Worm (Caenorhabditis elegans) whole organism, late embryonic: ENCODE results near the gene H38K22.7.
A peak's percentile ranks its signal among the peaks of the same experiment; 100 is the strongest.

Experiments used
- C08G9.2 ChIP-seq: sonication (generic microtip); optimal IDR thresholded peaks from 2 replicates; lab custom pipeline; 2016; ENCODE audit warnings: mild to moderate bottlenecking, missing genetic modification characterization, moderate library complexity, missing compliant biosample characterization
- F13H6.1 ChIP-seq: sonication (generic microtip); optimal IDR thresholded peaks from 2 replicates; lab custom pipeline; 2016; ENCODE audit warnings: missing genetic modification characterization, missing compliant biosample characterization
- K02D7.2 ChIP-seq: sonication (generic microtip); optimal IDR thresholded peaks from 2 replicates; lab custom pipeline; 2017; ENCODE audit warnings: mild to moderate bottlenecking, missing genetic modification characterization, missing compliant biosample characterization
- ahr-1 ChIP-seq: sonication (generic microtip); optimal IDR thresholded peaks from 2 replicates; lab custom pipeline; 2016; ENCODE audit warnings: missing genetic modification characterization, missing compliant biosample characterization
- ceh-18 ChIP-seq: sonication (generic microtip); optimal IDR thresholded peaks from 2 replicates; lab custom pipeline; 2016; ENCODE audit warnings: missing genetic modification characterization, missing compliant biosample characterization
- ceh-19 ChIP-seq: fragments of 200-800 bp; sonication (Bioruptor generic); optimal IDR thresholded peaks from 2 replicates; lab custom pipeline; 2018; ENCODE audit warnings: mild to moderate bottlenecking, missing genetic modification characterization, missing compliant biosample characterization
- ceh-2 ChIP-seq: sonication (generic microtip); optimal IDR thresholded peaks from 2 replicates; lab custom pipeline; 2016; ENCODE audit warnings: missing genotype, missing genetic modification characterization, missing compliant biosample characterization
- ceh-34 ChIP-seq: sonication (generic microtip); optimal IDR thresholded peaks from 2 replicates; lab custom pipeline; 2016; ENCODE audit warnings: mild to moderate bottlenecking, missing genetic modification characterization, missing compliant biosample characterization
- ceh-45 ChIP-seq: fragments of 200-800 bp; sonication (Bioruptor generic); IDR thresholded peaks from 2 replicates; pipeline ENCODE4 v1.3.6; 2022; ENCODE audit warnings: missing genetic modification reagents, missing genetic modification characterization, missing compliant biosample characterization
- che-1 ChIP-seq: sonication (generic microtip); optimal IDR thresholded peaks from 2 replicates; lab custom pipeline; 2016; ENCODE audit warnings: mild to moderate bottlenecking, missing genetic modification characterization, missing compliant biosample characterization
- dmd-4 ChIP-seq: sonication (generic microtip); optimal IDR thresholded peaks from 2 replicates; lab custom pipeline; 2016; ENCODE audit warnings: borderline replicate concordance, missing genetic modification characterization, missing compliant biosample characterization
- dve-1 ChIP-seq: sonication (generic microtip); optimal IDR thresholded peaks from 2 replicates; lab custom pipeline; 2017; ENCODE audit warnings: antibody characterized with exemption, mild to moderate bottlenecking, missing genetic modification characterization, missing compliant biosample characterization
- elt-2 ChIP-seq: sonication (generic microtip); optimal IDR thresholded peaks from 2 replicates; lab custom pipeline; 2016; ENCODE audit warnings: missing genetic modification reagents, missing genetic modification characterization, missing compliant biosample characterization
- fax-1 ChIP-seq: sonication (generic microtip); optimal IDR thresholded peaks from 2 replicates; lab custom pipeline; 2016; ENCODE audit warnings: missing genotype, missing genetic modification characterization, missing compliant biosample characterization
- fkh-10 ChIP-seq: fragments of 150-350 bp; optimal IDR thresholded peaks from 2 replicates; lab custom pipeline; 2014; ENCODE audit warnings: missing biosample characterization, missing genetic modification reagents, missing genetic modification characterization
- fkh-6 ChIP-seq: sonication (generic microtip); optimal IDR thresholded peaks from 2 replicates; lab custom pipeline; 2016; ENCODE audit warnings: missing genetic modification characterization, missing compliant biosample characterization
- hlh-13 ChIP-seq: fragments of 200-800 bp; sonication (Bioruptor generic); optimal IDR thresholded peaks from 2 replicates; lab custom pipeline; 2018; ENCODE audit warnings: mild to moderate bottlenecking, missing genetic modification characterization, missing compliant biosample characterization
- hlh-30 ChIP-seq: sonication (generic microtip); optimal IDR thresholded peaks from 2 replicates; lab custom pipeline; 2017; ENCODE audit warnings: antibody characterized with exemption, missing genetic modification characterization, missing compliant biosample characterization; ENCODE audit not compliant: insufficient read depth
- hlh-8 ChIP-seq: sonication (generic microtip); optimal IDR thresholded peaks from 2 replicates; lab custom pipeline; 2016; ENCODE audit warnings: missing genotype, missing genetic modification characterization, missing compliant biosample characterization
- lin-11 ChIP-seq: fragments of 200-800 bp; sonication (Bioruptor generic); optimal IDR thresholded peaks from 2 replicates; lab custom pipeline; 2018; ENCODE audit warnings: mild to moderate bottlenecking, missing genetic modification characterization, missing compliant biosample characterization
- madf-2 ChIP-seq: sonication (generic microtip); optimal IDR thresholded peaks from 2 replicates; lab custom pipeline; 2017; ENCODE audit warnings: missing genetic modification characterization, missing compliant biosample characterization
- mec-3 ChIP-seq: sonication (generic microtip); optimal IDR thresholded peaks from 2 replicates; lab custom pipeline; 2016; ENCODE audit warnings: borderline replicate concordance, missing genetic modification characterization, missing compliant biosample characterization
- nfya-1 ChIP-seq: sonication (generic microtip); optimal IDR thresholded peaks from 2 replicates; lab custom pipeline; 2017; ENCODE audit warnings: missing genetic modification characterization, mild to moderate bottlenecking, missing compliant biosample characterization, antibody characterized with exemption, moderate library complexity
- nhr-11 ChIP-seq: fragments of 150-350 bp; optimal IDR thresholded peaks from 2 replicates; lab custom pipeline; 2014; ENCODE audit warnings: missing biosample characterization, missing genetic modification characterization
- nhr-232 ChIP-seq: sonication (generic microtip); optimal IDR thresholded peaks from 2 replicates; lab custom pipeline; 2016; ENCODE audit warnings: missing genetic modification characterization, missing compliant biosample characterization
- odd-2 ChIP-seq: sonication (generic microtip); optimal IDR thresholded peaks from 2 replicates; lab custom pipeline; 2017; ENCODE audit warnings: antibody characterized with exemption, mild to moderate bottlenecking, missing genetic modification characterization, missing compliant biosample characterization
- pat-9 ChIP-seq: fragments of 200-800 bp; sonication (Bioruptor generic); optimal IDR thresholded peaks from 2 replicates; lab custom pipeline; 2018; ENCODE audit warnings: mild to moderate bottlenecking, missing genetic modification characterization, moderate library complexity, missing compliant biosample characterization
- pha-4 ChIP-seq: fragments of 150-350 bp; optimal IDR thresholded peaks from 2 replicates; lab custom pipeline; 2018; ENCODE audit warnings: missing biosample characterization, missing genetic modification reagents, missing genetic modification characterization
- rnt-1 ChIP-seq: sonication (generic microtip); optimal IDR thresholded peaks from 2 replicates; lab custom pipeline; 2016; ENCODE audit warnings: missing genetic modification characterization, missing compliant biosample characterization
- sdc-2 ChIP-seq: sonication (generic microtip); optimal IDR thresholded peaks from 2 replicates; lab custom pipeline; 2016; ENCODE audit warnings: missing genotype, missing genetic modification characterization, missing compliant biosample characterization
- sox-2 ChIP-seq: fragments of 200-800 bp; sonication (Bioruptor generic); IDR thresholded peaks from 2 replicates; pipeline ENCODE4 v1.3.6; 2022; ENCODE audit warnings: missing genetic modification reagents, missing genetic modification characterization, missing compliant biosample characterization
- tbx-2 ChIP-seq: sonication (generic microtip); optimal IDR thresholded peaks from 2 replicates; lab custom pipeline; 2016; ENCODE audit warnings: missing genetic modification characterization, missing compliant biosample characterization
- tbx-7 ChIP-seq: sonication (generic microtip); optimal IDR thresholded peaks from 2 replicates; lab custom pipeline; 2016; ENCODE audit warnings: missing genotype, missing genetic modification characterization, missing compliant biosample characterization
- unc-42 ChIP-seq: sonication (generic microtip); optimal IDR thresholded peaks from 2 replicates; lab custom pipeline; 2016; ENCODE audit warnings: missing genotype, missing genetic modification characterization, missing compliant biosample characterization
- unc-55 ChIP-seq: sonication (generic microtip); optimal IDR thresholded peaks from 2 replicates; lab custom pipeline; 2017; ENCODE audit warnings: missing biosample characterization, missing genetic modification reagents, missing genetic modification characterization
- zip-5 ChIP-seq: sonication (generic microtip); optimal IDR thresholded peaks from 2 replicates; lab custom pipeline; 2016; ENCODE audit warnings: missing genetic modification characterization, missing compliant biosample characterization

The H38K22.7 gene

DNA sequence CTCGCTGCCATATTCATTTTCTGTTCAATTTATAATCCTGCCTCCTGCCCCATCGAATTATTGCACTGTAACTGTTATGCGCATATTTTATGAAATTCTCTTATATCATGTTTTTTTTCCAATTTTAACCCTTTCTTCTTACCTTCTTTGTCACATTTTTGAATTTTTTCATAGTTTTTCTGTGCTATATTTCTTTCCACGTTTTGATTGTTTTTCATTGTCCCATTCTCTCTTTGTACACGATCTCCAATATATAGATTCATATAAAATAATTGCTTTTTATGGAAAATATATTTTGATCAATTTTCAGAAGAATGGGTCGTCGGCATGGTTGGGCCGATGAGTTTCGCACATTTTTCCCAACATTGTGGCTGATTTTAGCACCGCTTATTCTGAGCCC, 28.3 kb downstream of the H38K22.7 start, which contains the start of gene B0285.6:
Gene B0285.6 (plus strand): TSS at position 301 of the 400 bp plus-strand sequence.
- TF ChIP-seq mec-3 (tag; lab: Kevin White, UChicago) (no peak), ahr-1 (tag; lab: Kevin White, UChicago) (no peak), ceh-34 (tag; lab: Kevin White, UChicago) (no peak), K02D7.2 (tag; lab: Kevin White, UChicago) (no peak), elt-2 (no peak), F13H6.1 (tag; lab: Kevin White, UChicago) (no peak), unc-42 (tag; lab: Kevin White, UChicago) (no peak), zip-5 (tag; lab: Kevin White, UChicago) (no peak), sdc-2 (tag; lab: Kevin White, UChicago) (no peak), odd-2 (no peak), fax-1 (tag; lab: Kevin White, UChicago) (no peak), fkh-10 (GFP tag; lab: Kevin White, UChicago) (no peak), nhr-232 (no peak), ceh-19 (GFP tag; lab: Kevin White, UChicago) (no peak), unc-55 (GFP tag; lab: Kevin White, UChicago) (no peak), tbx-7 (tag; lab: Kevin White, UChicago) (no peak)

DNA sequence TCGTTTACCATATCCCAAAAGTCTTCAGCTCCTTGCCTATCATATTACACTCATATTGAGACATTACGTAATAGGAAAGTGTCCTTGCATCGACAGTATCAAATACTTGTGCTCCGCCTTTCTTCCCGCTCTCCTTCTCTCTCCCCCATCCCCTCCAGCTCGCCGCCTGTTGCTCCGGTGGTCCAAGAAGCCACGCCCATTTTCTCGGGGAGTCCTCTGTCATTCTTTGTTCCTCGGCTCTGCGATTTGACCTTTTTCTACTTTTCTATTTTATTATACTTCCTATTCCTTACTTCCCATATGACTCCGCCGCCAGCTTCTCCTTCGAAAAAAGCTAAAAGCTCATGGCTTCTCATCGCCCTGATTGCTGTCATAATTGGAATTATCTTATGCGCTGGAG, 34.9 kb downstream of the H38K22.7 start, which contains the start of gene mnp-1:
Gene mnp-1 (plus strand): TSS at position 211 of the 400 bp plus-strand sequence.
- TF ChIP-seq K02D7.2 (tag; lab: Kevin White, UChicago) = no peak
- no peak for TF ChIP-seq C08G9.2
- TF ChIP-seq ceh-2 (tag; lab: Kevin White, UChicago) = no peak
- TF ChIP-seq tbx-7 (tag; lab: Kevin White, UChicago) = no peak
- no peak for TF ChIP-seq dve-1 (tag; lab: Kevin White, UChicago)
- TF ChIP-seq hlh-30 = no peak

DNA sequence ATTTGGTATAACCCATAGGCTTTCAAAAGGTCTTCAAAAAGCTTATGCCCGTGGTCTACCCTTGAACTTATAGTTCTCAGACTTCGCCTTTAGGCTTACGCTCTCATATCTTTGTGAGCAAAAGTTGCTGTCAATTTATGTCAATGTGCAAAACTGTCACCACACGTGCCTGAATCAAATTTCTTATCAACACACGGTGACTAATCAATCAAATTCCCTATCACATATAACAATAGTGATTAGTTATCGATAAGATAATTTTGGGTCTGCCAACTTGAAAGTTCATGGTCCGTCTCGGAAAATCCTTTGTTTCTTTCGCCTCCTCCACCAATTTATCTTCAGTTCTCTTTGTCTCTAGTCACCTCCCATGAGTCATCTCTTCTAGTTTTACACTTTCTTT, 35.9 kb downstream of the H38K22.7 start:
- peak; percentile 63 for TF ChIP-seq unc-55 (GFP tag; lab: Kevin White, UChicago)
- no peak for TF ChIP-seq lin-11
- no peak for TF ChIP-seq che-1 (tag; lab: Kevin White, UChicago)
- TF ChIP-seq pat-9 (tag; lab: Kevin White, UChicago) = no peak
- TF ChIP-seq elt-2 = peak; percentile 93
- no peak for TF ChIP-seq ceh-45 (GFP tag; lab: Robert Waterston, UW)
- TF ChIP-seq tbx-2 (tag; lab: Kevin White, UChicago) = no peak

DNA sequence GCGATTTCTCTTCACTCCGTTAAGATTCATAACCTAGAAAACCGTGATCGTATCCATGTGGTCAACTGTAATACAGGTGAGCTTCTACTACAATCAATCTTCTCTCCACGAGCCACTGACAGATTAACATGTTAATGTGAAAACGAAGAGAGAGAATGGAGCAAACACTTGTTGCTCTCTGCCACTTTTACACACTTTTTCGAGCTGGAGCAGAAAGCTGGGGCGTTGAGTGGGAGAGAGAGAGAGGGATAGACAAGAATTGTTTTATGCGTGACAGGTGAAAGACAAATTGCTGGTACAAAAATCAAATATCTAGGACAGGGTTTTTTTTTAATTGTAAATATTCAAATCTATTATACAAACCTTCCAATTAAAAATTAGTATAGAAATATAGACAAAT, 36.8 kb downstream of the H38K22.7 start:
- TF ChIP-seq ceh-18 (tag; lab: Kevin White, UChicago) (peak; percentile 14), hlh-13 (no peak), mec-3 (tag; lab: Kevin White, UChicago) (no peak), pat-9 (tag; lab: Kevin White, UChicago) (peak; percentile 30), nfya-1 (peak; percentile 22), unc-55 (GFP tag; lab: Kevin White, UChicago) (peak; percentile 93), fkh-6 (tag; lab: Kevin White, UChicago) (no peak), rnt-1 (tag; lab: Kevin White, UChicago) (peak; percentile 32), nhr-11 (no peak), K02D7.2 (tag; lab: Kevin White, UChicago) (no peak)
- TF ChIP-seq, all 69 proteins: peak for 5

DNA sequence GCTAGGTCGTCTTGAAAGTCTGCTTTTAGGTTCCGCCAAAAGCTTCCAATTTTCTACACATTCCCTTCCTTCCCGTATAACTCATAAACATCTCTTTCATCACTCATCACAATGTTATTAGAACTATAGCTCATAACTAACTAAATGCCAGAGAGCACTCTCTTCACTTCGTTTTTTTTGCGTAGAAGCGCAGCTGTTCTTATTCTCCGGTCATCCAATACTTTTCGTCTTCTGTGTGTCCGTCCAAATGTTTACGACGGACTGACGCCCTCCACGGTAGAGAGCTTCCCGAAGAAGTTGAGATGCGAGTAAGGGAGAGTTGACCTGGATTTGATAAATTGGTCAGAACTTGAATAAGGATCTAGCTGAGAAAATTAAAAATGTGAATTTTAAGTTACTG, 37.7 kb downstream of the H38K22.7 start:
- TF ChIP-seq hlh-8 (tag; lab: Kevin White, UChicago) = no peak
- TF ChIP-seq pha-4 (tag; lab: Kevin White, UChicago) = no peak
- TF ChIP-seq sox-2 = no peak
- TF ChIP-seq dmd-4 (tag; lab: Kevin White, UChicago) = no peak
- TF ChIP-seq madf-2 (tag; lab: Kevin White, UChicago) = no peak
- no peak for TF ChIP-seq ceh-34 (tag; lab: Kevin White, UChicago)
- TF ChIP-seq nhr-11 = no peak
